Worm (Caenorhabditis elegans) whole organism, late embryonic: Measurements from ENCODE around the gene F31F6.1.
A peak's percentile ranks its signal among the peaks of the same experiment; 100 is the strongest.

ENCODE experiments used
- C38D4.7 ChIP-seq: fragments of 200-800 bp; sonication (Bioruptor generic); optimal IDR thresholded peaks from 2 replicates; lab custom pipeline; 2018; ENCODE audit warnings: mild to moderate bottlenecking, missing genetic modification characterization, moderate library complexity, missing compliant biosample characterization
- K02D7.2 ChIP-seq: sonication (generic microtip); optimal IDR thresholded peaks from 2 replicates; lab custom pipeline; 2017; ENCODE audit warnings: mild to moderate bottlenecking, missing genetic modification characterization, missing compliant biosample characterization
- K09A11.1 ChIP-seq: sonication (generic microtip); optimal IDR thresholded peaks from 2 replicates; lab custom pipeline; 2017; ENCODE audit warnings: antibody characterized with exemption, mild to moderate bottlenecking, missing genetic modification characterization, missing compliant biosample characterization; ENCODE audit not compliant: insufficient read depth
- ahr-1 ChIP-seq: sonication (generic microtip); optimal IDR thresholded peaks from 2 replicates; lab custom pipeline; 2016; ENCODE audit warnings: missing genetic modification characterization, missing compliant biosample characterization
- ceh-18 ChIP-seq: sonication (generic microtip); optimal IDR thresholded peaks from 2 replicates; lab custom pipeline; 2016; ENCODE audit warnings: missing genetic modification characterization, missing compliant biosample characterization
- ceh-19 ChIP-seq: fragments of 200-800 bp; sonication (Bioruptor generic); optimal IDR thresholded peaks from 2 replicates; lab custom pipeline; 2018; ENCODE audit warnings: mild to moderate bottlenecking, missing genetic modification characterization, missing compliant biosample characterization
- ceh-24 ChIP-seq: sonication (generic microtip); optimal IDR thresholded peaks from 2 replicates; lab custom pipeline; 2016; ENCODE audit warnings: mild to moderate bottlenecking, missing genetic modification characterization, missing compliant biosample characterization
- ceh-31 ChIP-seq: sonication (generic microtip); optimal IDR thresholded peaks from 2 replicates; lab custom pipeline; 2016; ENCODE audit warnings: missing genetic modification characterization, missing compliant biosample characterization
- ceh-34 ChIP-seq: sonication (generic microtip); optimal IDR thresholded peaks from 2 replicates; lab custom pipeline; 2016; ENCODE audit warnings: mild to moderate bottlenecking, missing genetic modification characterization, missing compliant biosample characterization
- ceh-45 ChIP-seq: fragments of 200-800 bp; sonication (Bioruptor generic); IDR thresholded peaks from 2 replicates; pipeline ENCODE4 v1.3.6; 2022; ENCODE audit warnings: missing genetic modification reagents, missing genetic modification characterization, missing compliant biosample characterization
- ceh-9 ChIP-seq: sonication (generic microtip); optimal IDR thresholded peaks from 2 replicates; lab custom pipeline; 2016; ENCODE audit warnings: mild to moderate bottlenecking, missing genetic modification characterization, inconsistent platforms, missing compliant biosample characterization
- dmd-4 ChIP-seq: sonication (generic microtip); optimal IDR thresholded peaks from 2 replicates; lab custom pipeline; 2016; ENCODE audit warnings: borderline replicate concordance, missing genetic modification characterization, missing compliant biosample characterization
- dve-1 ChIP-seq: sonication (generic microtip); optimal IDR thresholded peaks from 2 replicates; lab custom pipeline; 2017; ENCODE audit warnings: antibody characterized with exemption, mild to moderate bottlenecking, missing genetic modification characterization, missing compliant biosample characterization
- elt-2 ChIP-seq: sonication (generic microtip); optimal IDR thresholded peaks from 2 replicates; lab custom pipeline; 2016; ENCODE audit warnings: missing genetic modification reagents, missing genetic modification characterization, missing compliant biosample characterization
- fax-1 ChIP-seq: sonication (generic microtip); optimal IDR thresholded peaks from 2 replicates; lab custom pipeline; 2016; ENCODE audit warnings: missing genotype, missing genetic modification characterization, missing compliant biosample characterization
- fkh-10 ChIP-seq: fragments of 150-350 bp; optimal IDR thresholded peaks from 2 replicates; lab custom pipeline; 2014; ENCODE audit warnings: missing biosample characterization, missing genetic modification reagents, missing genetic modification characterization
- fkh-6 ChIP-seq: sonication (generic microtip); optimal IDR thresholded peaks from 2 replicates; lab custom pipeline; 2016; ENCODE audit warnings: missing genetic modification characterization, missing compliant biosample characterization
- hlh-13 ChIP-seq: fragments of 200-800 bp; sonication (Bioruptor generic); optimal IDR thresholded peaks from 2 replicates; lab custom pipeline; 2018; ENCODE audit warnings: mild to moderate bottlenecking, missing genetic modification characterization, missing compliant biosample characterization
- hlh-15 ChIP-seq: sonication (generic microtip); optimal IDR thresholded peaks from 2 replicates; lab custom pipeline; 2016; ENCODE audit warnings: missing genetic modification characterization, missing compliant biosample characterization
- lim-6 ChIP-seq: sonication (generic microtip); optimal IDR thresholded peaks from 2 replicates; lab custom pipeline; 2016; ENCODE audit warnings: missing genetic modification characterization, missing compliant biosample characterization
- mec-3 ChIP-seq: sonication (generic microtip); optimal IDR thresholded peaks from 2 replicates; lab custom pipeline; 2016; ENCODE audit warnings: borderline replicate concordance, missing genetic modification characterization, missing compliant biosample characterization
- npax-4 ChIP-seq: sonication (generic microtip); optimal IDR thresholded peaks from 2 replicates; lab custom pipeline; 2016; ENCODE audit warnings: missing genetic modification characterization, missing compliant biosample characterization
- pax-1 ChIP-seq: fragments of 150-350 bp; optimal IDR thresholded peaks from 2 replicates; lab custom pipeline; 2014; ENCODE audit warnings: missing biosample characterization, missing genetic modification characterization
- pha-2 ChIP-seq: sonication (generic microtip); optimal IDR thresholded peaks from 2 replicates; lab custom pipeline; 2017; ENCODE audit warnings: mild to moderate bottlenecking, missing genetic modification characterization, missing compliant biosample characterization
- pha-4 ChIP-seq: fragments of 150-350 bp; optimal IDR thresholded peaks from 2 replicates; lab custom pipeline; 2018; ENCODE audit warnings: missing biosample characterization, missing genetic modification reagents, missing genetic modification characterization
- pqm-1 ChIP-seq: sonication (generic microtip); optimal IDR thresholded peaks from 2 replicates; lab custom pipeline; 2016; ENCODE audit warnings: missing genetic modification characterization, missing compliant biosample characterization
- pros-1 ChIP-seq: fragments of 150-350 bp; optimal IDR thresholded peaks from 2 replicates; lab custom pipeline; 2014; ENCODE audit warnings: missing biosample characterization, missing genetic modification reagents, missing genetic modification characterization
- ref-2 ChIP-seq: sonication (generic microtip); optimal IDR thresholded peaks from 2 replicates; lab custom pipeline; 2016; ENCODE audit warnings: missing genetic modification characterization, missing compliant biosample characterization
- sdc-2 ChIP-seq: sonication (generic microtip); optimal IDR thresholded peaks from 2 replicates; lab custom pipeline; 2016; ENCODE audit warnings: missing genotype, missing genetic modification characterization, missing compliant biosample characterization
- sox-2 ChIP-seq: fragments of 200-800 bp; sonication (Bioruptor generic); IDR thresholded peaks from 2 replicates; pipeline ENCODE4 v1.3.6; 2022; ENCODE audit warnings: missing genetic modification reagents, missing genetic modification characterization, missing compliant biosample characterization
- tbx-7 ChIP-seq: sonication (generic microtip); optimal IDR thresholded peaks from 2 replicates; lab custom pipeline; 2016; ENCODE audit warnings: missing genotype, missing genetic modification characterization, missing compliant biosample characterization
- unc-3 ChIP-seq, 2 experiments: fragments of 200-800 bp in 1 of 2; sonication (Bioruptor generic) in 1 of 2; sonication (generic microtip) in 1 of 2; conservative IDR thresholded peaks in 1 of 2; optimal IDR thresholded peaks in 1 of 2; 2 replicates each; pipeline versions ENCODE4 v1.3.6 to Lab custom; 2016 to 2022; ENCODE audit warnings: missing compliant biosample characterization in 2 of 2, missing genetic modification characterization in 2 of 2, missing genetic modification reagents in 1 of 2
- unc-55 ChIP-seq: sonication (generic microtip); optimal IDR thresholded peaks from 2 replicates; lab custom pipeline; 2017; ENCODE audit warnings: missing biosample characterization, missing genetic modification reagents, missing genetic modification characterization
- zip-5 ChIP-seq: sonication (generic microtip); optimal IDR thresholded peaks from 2 replicates; lab custom pipeline; 2016; ENCODE audit warnings: missing genetic modification characterization, missing compliant biosample characterization

The F31F6.1 gene

ce11 chrX:14903424-14903823, 35.3 kb upstream of the F31F6.1 start:
- no peak for TF ChIP-seq ceh-24
- no peak for TF ChIP-seq pqm-1 (tag; lab: Kevin White, UChicago)
- TF ChIP-seq ceh-34 (tag; lab: Kevin White, UChicago) = no peak
- no peak for TF ChIP-seq dmd-4 (tag; lab: Kevin White, UChicago)
- no peak for TF ChIP-seq ceh-31 (tag; lab: Kevin White, UChicago)
- TF ChIP-seq elt-2 = no peak
- TF ChIP-seq lim-6 (tag; lab: Kevin White, UChicago) = no peak
- TF ChIP-seq pha-4 = no peak
- TF ChIP-seq unc-3 (GFP tag; conservative IDR thresholded peaks at IDR 0.05; lab: Robert Waterston, UW) = no peak
- TF ChIP-seq unc-3 (tag; optimal IDR thresholded peaks at IDR 0.05; lab: Kevin White, UChicago) = no peak
- TF ChIP-seq dve-1 (tag; lab: Kevin White, UChicago) = no peak
- TF ChIP-seq sdc-2 (tag; lab: Kevin White, UChicago) = no peak
- no peak for TF ChIP-seq ceh-45

- TF ChIP-seq elt-2 (peak; percentile 41), mec-3 (tag; lab: Kevin White, UChicago) (no peak)
These were observed 32.4 kb upstream of the F31F6.1 start for ce11 chrX:14900487-14900886.

- TF ChIP-seq K09A11.1 (no peak), C38D4.7 (no peak), ceh-24 (no peak), ceh-34 (tag; lab: Kevin White, UChicago) (no peak), npax-4 (tag; lab: Kevin White, UChicago) (no peak), ceh-19 (GFP tag; lab: Kevin White, UChicago) (no peak), pqm-1 (tag; lab: Kevin White, UChicago) (no peak), ceh-9 (tag; lab: Kevin White, UChicago) (no peak), tbx-7 (tag; lab: Kevin White, UChicago) (no peak), zip-5 (no peak), hlh-13 (GFP tag; lab: Kevin White, UChicago) (no peak), pha-2 (tag; lab: Kevin White, UChicago) (no peak), hlh-15 (tag; lab: Kevin White, UChicago) (no peak), pax-1 (tag; lab: Kevin White, UChicago) (no peak), ahr-1 (tag; lab: Kevin White, UChicago) (no peak)
- TF ChIP-seq, all 69 proteins: peak for 0
These were observed 30.1 kb upstream of the F31F6.1 start, which contains the start of gene lips-8 for ce11 chrX:14898205-14898604. Gene lips-8, plus strand, starts transcription at chrX:14898505.

- TF ChIP-seq fkh-6 (tag; lab: Kevin White, UChicago) = no peak
- no peak for TF ChIP-seq ceh-18 (tag; lab: Kevin White, UChicago)
- no peak for TF ChIP-seq dve-1 (tag; lab: Kevin White, UChicago)
- TF ChIP-seq fax-1 (tag; lab: Kevin White, UChicago) = no peak
- no peak for TF ChIP-seq unc-55
- no peak for TF ChIP-seq pros-1
- TF ChIP-seq K02D7.2 = no peak
- TF ChIP-seq lim-6 (tag; lab: Kevin White, UChicago) = no peak
- no peak for TF ChIP-seq unc-3 (GFP tag; conservative IDR thresholded peaks at IDR 0.05; lab: Robert Waterston, UW)
- no peak for TF ChIP-seq unc-3 (tag; optimal IDR thresholded peaks at IDR 0.05; lab: Kevin White, UChicago)
These were observed 29.1 kb upstream of the F31F6.1 start for ce11 chrX:14897192-14897591.

- TF ChIP-seq sdc-2 (tag; lab: Kevin White, UChicago) (no peak), lim-6 (tag; lab: Kevin White, UChicago) (no peak), hlh-13 (GFP tag; lab: Kevin White, UChicago) (no peak), C38D4.7 (no peak), fkh-10 (no peak), ref-2 (tag; lab: Kevin White, UChicago) (no peak), sox-2 (GFP tag; lab: Robert Waterston, UW) (no peak), hlh-15 (tag; lab: Kevin White, UChicago) (no peak)
These were observed 26.7 kb upstream of the F31F6.1 start, which contains the start of gene nac-1 for ce11 chrX:14894845-14895244. Gene nac-1, plus strand, starts transcription at chrX:14895145.
